Worm (Caenorhabditis elegans) whole organism, late embryonic: Measurements from ENCODE around the gene M01B2.13.
A peak's percentile ranks its signal among the peaks of the same experiment; 100 is the strongest.

Experiments used
- C08G9.2 ChIP-seq: sonication (generic microtip); optimal IDR thresholded peaks from 2 replicates; lab custom pipeline; 2016; ENCODE audit warnings: mild to moderate bottlenecking, missing genetic modification characterization, moderate library complexity, missing compliant biosample characterization
- C38D4.7 ChIP-seq: fragments of 200-800 bp; sonication (Bioruptor generic); optimal IDR thresholded peaks from 2 replicates; lab custom pipeline; 2018; ENCODE audit warnings: mild to moderate bottlenecking, missing genetic modification characterization, moderate library complexity, missing compliant biosample characterization
- F13H6.1 ChIP-seq: sonication (generic microtip); optimal IDR thresholded peaks from 2 replicates; lab custom pipeline; 2016; ENCODE audit warnings: missing genetic modification characterization, missing compliant biosample characterization
- Y22D7AL.16 ChIP-seq: sonication (generic microtip); optimal IDR thresholded peaks from 2 replicates; lab custom pipeline; 2016; ENCODE audit warnings: missing genetic modification characterization, missing compliant biosample characterization
- ahr-1 ChIP-seq: sonication (generic microtip); optimal IDR thresholded peaks from 2 replicates; lab custom pipeline; 2016; ENCODE audit warnings: missing genetic modification characterization, missing compliant biosample characterization
- ama-1 ChIP-seq: fragments of 150-350 bp; optimal IDR thresholded peaks from 2 replicates; lab custom pipeline; 2014
- ceh-45 ChIP-seq: fragments of 200-800 bp; sonication (Bioruptor generic); IDR thresholded peaks from 2 replicates; pipeline ENCODE4 v1.3.6; 2022; ENCODE audit warnings: missing genetic modification reagents, missing genetic modification characterization, missing compliant biosample characterization
- ceh-48 ChIP-seq: sonication (generic microtip); optimal IDR thresholded peaks from 2 replicates; lab custom pipeline; 2016; ENCODE audit warnings: missing genetic modification characterization, inconsistent platforms, missing compliant biosample characterization
- ceh-6 ChIP-seq: fragments of 200-800 bp; sonication (Bioruptor generic); optimal IDR thresholded peaks from 2 replicates; lab custom pipeline; 2018; ENCODE audit warnings: mild to moderate bottlenecking, missing genetic modification characterization, missing compliant biosample characterization
- ceh-9 ChIP-seq: sonication (generic microtip); optimal IDR thresholded peaks from 2 replicates; lab custom pipeline; 2016; ENCODE audit warnings: mild to moderate bottlenecking, missing genetic modification characterization, inconsistent platforms, missing compliant biosample characterization
- dmd-4 ChIP-seq: sonication (generic microtip); optimal IDR thresholded peaks from 2 replicates; lab custom pipeline; 2016; ENCODE audit warnings: borderline replicate concordance, missing genetic modification characterization, missing compliant biosample characterization
- dve-1 ChIP-seq: sonication (generic microtip); optimal IDR thresholded peaks from 2 replicates; lab custom pipeline; 2017; ENCODE audit warnings: antibody characterized with exemption, mild to moderate bottlenecking, missing genetic modification characterization, missing compliant biosample characterization
- elt-2 ChIP-seq: sonication (generic microtip); optimal IDR thresholded peaks from 2 replicates; lab custom pipeline; 2016; ENCODE audit warnings: missing genetic modification reagents, missing genetic modification characterization, missing compliant biosample characterization
- elt-4 ChIP-seq: sonication (generic microtip); optimal IDR thresholded peaks from 2 replicates; lab custom pipeline; 2016; ENCODE audit warnings: missing genetic modification characterization, missing compliant biosample characterization
- ets-4 ChIP-seq: sonication (generic microtip); optimal IDR thresholded peaks from 2 replicates; lab custom pipeline; 2016; ENCODE audit warnings: missing genetic modification characterization, missing compliant biosample characterization
- fkh-10 ChIP-seq: fragments of 150-350 bp; optimal IDR thresholded peaks from 2 replicates; lab custom pipeline; 2014; ENCODE audit warnings: missing biosample characterization, missing genetic modification reagents, missing genetic modification characterization
- fkh-6 ChIP-seq: sonication (generic microtip); optimal IDR thresholded peaks from 2 replicates; lab custom pipeline; 2016; ENCODE audit warnings: missing genetic modification characterization, missing compliant biosample characterization
- gmeb-2 ChIP-seq: sonication (generic microtip); optimal IDR thresholded peaks from 2 replicates; lab custom pipeline; 2016; ENCODE audit warnings: missing genetic modification characterization, inconsistent platforms, missing compliant biosample characterization
- hlh-13 ChIP-seq: fragments of 200-800 bp; sonication (Bioruptor generic); optimal IDR thresholded peaks from 2 replicates; lab custom pipeline; 2018; ENCODE audit warnings: mild to moderate bottlenecking, missing genetic modification characterization, missing compliant biosample characterization
- hlh-15 ChIP-seq: sonication (generic microtip); optimal IDR thresholded peaks from 2 replicates; lab custom pipeline; 2016; ENCODE audit warnings: missing genetic modification characterization, missing compliant biosample characterization
- hlh-6 ChIP-seq: sonication (generic microtip); optimal IDR thresholded peaks from 2 replicates; lab custom pipeline; 2016; ENCODE audit warnings: missing genotype, missing genetic modification characterization, missing compliant biosample characterization
- lim-6 ChIP-seq: sonication (generic microtip); optimal IDR thresholded peaks from 2 replicates; lab custom pipeline; 2016; ENCODE audit warnings: missing genetic modification characterization, missing compliant biosample characterization
- lin-11 ChIP-seq: fragments of 200-800 bp; sonication (Bioruptor generic); optimal IDR thresholded peaks from 2 replicates; lab custom pipeline; 2018; ENCODE audit warnings: mild to moderate bottlenecking, missing genetic modification characterization, missing compliant biosample characterization
- madf-2 ChIP-seq: sonication (generic microtip); optimal IDR thresholded peaks from 2 replicates; lab custom pipeline; 2017; ENCODE audit warnings: missing genetic modification characterization, missing compliant biosample characterization
- nhr-232 ChIP-seq: sonication (generic microtip); optimal IDR thresholded peaks from 2 replicates; lab custom pipeline; 2016; ENCODE audit warnings: missing genetic modification characterization, missing compliant biosample characterization
- npax-4 ChIP-seq: sonication (generic microtip); optimal IDR thresholded peaks from 2 replicates; lab custom pipeline; 2016; ENCODE audit warnings: missing genetic modification characterization, missing compliant biosample characterization
- pat-9 ChIP-seq: fragments of 200-800 bp; sonication (Bioruptor generic); optimal IDR thresholded peaks from 2 replicates; lab custom pipeline; 2018; ENCODE audit warnings: mild to moderate bottlenecking, missing genetic modification characterization, moderate library complexity, missing compliant biosample characterization
- pax-1 ChIP-seq: fragments of 150-350 bp; optimal IDR thresholded peaks from 2 replicates; lab custom pipeline; 2014; ENCODE audit warnings: missing biosample characterization, missing genetic modification characterization
- pha-4 ChIP-seq: fragments of 150-350 bp; optimal IDR thresholded peaks from 2 replicates; lab custom pipeline; 2018; ENCODE audit warnings: missing biosample characterization, missing genetic modification reagents, missing genetic modification characterization
- pros-1 ChIP-seq: fragments of 150-350 bp; optimal IDR thresholded peaks from 2 replicates; lab custom pipeline; 2014; ENCODE audit warnings: missing biosample characterization, missing genetic modification reagents, missing genetic modification characterization
- sdc-2 ChIP-seq: sonication (generic microtip); optimal IDR thresholded peaks from 2 replicates; lab custom pipeline; 2016; ENCODE audit warnings: missing genotype, missing genetic modification characterization, missing compliant biosample characterization
- sox-2 ChIP-seq: fragments of 200-800 bp; sonication (Bioruptor generic); IDR thresholded peaks from 2 replicates; pipeline ENCODE4 v1.3.6; 2022; ENCODE audit warnings: missing genetic modification reagents, missing genetic modification characterization, missing compliant biosample characterization
- sox-4 ChIP-seq: sonication (generic microtip); optimal IDR thresholded peaks from 2 replicates; lab custom pipeline; 2017; ENCODE audit warnings: mild to moderate bottlenecking, missing genetic modification characterization, inconsistent platforms, missing compliant biosample characterization
- syd-9 ChIP-seq: sonication (generic microtip); optimal IDR thresholded peaks from 2 replicates; lab custom pipeline; 2016; ENCODE audit warnings: mild to moderate bottlenecking, missing genetic modification characterization, moderate library complexity, missing compliant biosample characterization
- tbx-2 ChIP-seq: sonication (generic microtip); optimal IDR thresholded peaks from 2 replicates; lab custom pipeline; 2016; ENCODE audit warnings: missing genetic modification characterization, missing compliant biosample characterization
- ttx-3 ChIP-seq: sonication (generic microtip); optimal IDR thresholded peaks from 2 replicates; lab custom pipeline; 2016; ENCODE audit warnings: missing genetic modification reagents, missing genetic modification characterization, missing compliant biosample characterization
- unc-3 ChIP-seq, 2 experiments: fragments of 200-800 bp in 1 of 2; sonication (Bioruptor generic) in 1 of 2; sonication (generic microtip) in 1 of 2; conservative IDR thresholded peaks in 1 of 2; optimal IDR thresholded peaks in 1 of 2; 2 replicates each; pipeline versions ENCODE4 v1.3.6 to Lab custom; 2016 to 2022; ENCODE audit warnings: missing compliant biosample characterization in 2 of 2, missing genetic modification characterization in 2 of 2, missing genetic modification reagents in 1 of 2
- unc-55 ChIP-seq: sonication (generic microtip); optimal IDR thresholded peaks from 2 replicates; lab custom pipeline; 2017; ENCODE audit warnings: missing biosample characterization, missing genetic modification reagents, missing genetic modification characterization

The M01B2.13 gene

DNA sequence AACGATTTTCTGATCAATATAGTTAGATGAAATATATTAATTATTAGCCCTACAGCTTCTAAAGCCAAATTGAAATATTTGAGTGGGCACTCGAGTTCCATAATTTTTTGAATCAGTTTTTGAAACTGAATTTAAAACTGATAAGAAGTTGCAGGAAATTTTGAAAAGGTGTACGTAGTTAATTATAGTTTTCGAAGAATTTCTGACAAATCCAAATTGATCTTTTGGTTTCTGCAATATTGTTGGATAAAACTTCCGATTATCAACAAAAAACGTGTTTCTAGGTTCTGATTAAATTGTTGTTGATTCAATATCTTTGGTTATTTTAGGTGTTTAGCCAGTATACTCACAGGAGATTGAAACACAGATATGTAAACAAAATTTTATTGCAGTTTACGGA lies 41.0 kb upstream of the M01B2.13 start, which contains the start of gene T26H8.4:
Gene T26H8.4 (minus strand): TSS at position 101 of the 400 bp plus-strand sequence.
- TF ChIP-seq Y22D7AL.16 (tag; lab: Kevin White, UChicago) (no peak), sdc-2 (no peak), ceh-48 (tag; lab: Kevin White, UChicago) (no peak), pat-9 (tag; lab: Kevin White, UChicago) (no peak), lim-6 (no peak), elt-4 (tag; lab: Kevin White, UChicago) (no peak), unc-3 (GFP tag; conservative IDR thresholded peaks at IDR 0.05; lab: Robert Waterston, UW) (no peak), unc-3 (tag; optimal IDR thresholded peaks at IDR 0.05; lab: Kevin White, UChicago) (no peak), syd-9 (no peak), ceh-9 (tag; lab: Kevin White, UChicago) (no peak), hlh-13 (GFP tag; lab: Kevin White, UChicago) (no peak), ets-4 (no peak), ceh-6 (GFP tag; lab: Kevin White, UChicago) (no peak), hlh-15 (tag; lab: Kevin White, UChicago) (no peak), dve-1 (no peak), ama-1 (lab: Kevin White, UChicago) (no peak), ttx-3 (no peak)

DNA sequence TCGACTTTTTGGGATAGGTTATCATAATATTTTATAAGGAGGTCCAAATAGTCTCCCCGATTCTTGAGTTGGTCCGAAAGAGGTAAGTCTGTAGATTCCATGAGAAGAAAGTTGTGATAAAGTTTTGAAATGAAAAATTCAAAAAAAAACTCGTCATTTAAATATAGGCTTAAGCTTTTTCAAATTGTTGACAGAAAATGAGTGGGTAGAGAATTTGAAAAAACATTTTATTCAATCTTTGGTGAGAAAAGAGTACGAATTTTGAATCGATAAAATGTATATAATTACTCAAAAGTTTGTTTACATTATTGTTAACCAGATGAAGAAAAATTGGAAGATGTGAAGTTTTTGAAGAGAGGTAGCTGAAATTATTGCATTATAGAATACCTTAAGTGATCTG lies 39.8 kb upstream of the M01B2.13 start, which contains the start of gene T26H8.5:
Gene T26H8.5 (minus strand): TSS at position 101 of the 400 bp plus-strand sequence.
- no peak for TF ChIP-seq tbx-2 (tag; lab: Kevin White, UChicago)
- TF ChIP-seq F13H6.1 (tag; lab: Kevin White, UChicago): no peak

- TF ChIP-seq ceh-9 (tag; lab: Kevin White, UChicago) (no peak), ahr-1 (tag; lab: Kevin White, UChicago) (no peak), unc-55 (no peak), ceh-48 (tag; lab: Kevin White, UChicago) (no peak), unc-3 (GFP tag; conservative IDR thresholded peaks at IDR 0.05; lab: Robert Waterston, UW) (no peak), unc-3 (tag; optimal IDR thresholded peaks at IDR 0.05; lab: Kevin White, UChicago) (no peak), ttx-3 (no peak), Y22D7AL.16 (tag; lab: Kevin White, UChicago) (no peak), madf-2 (tag; lab: Kevin White, UChicago) (no peak), lin-11 (no peak), ama-1 (lab: Kevin White, UChicago) (no peak), sdc-2 (no peak), fkh-6 (tag; lab: Kevin White, UChicago) (no peak), pha-4 (tag; lab: Kevin White, UChicago) (no peak), dmd-4 (no peak), C38D4.7 (GFP tag; lab: Kevin White, UChicago) (no peak), pax-1 (tag; lab: Kevin White, UChicago) (no peak), C08G9.2 (tag; lab: Kevin White, UChicago) (no peak)
- TF ChIP-seq, all 69 proteins: peak for 0
Observed at ce11 chrV:15303625-15304024, 37.9 kb upstream of the M01B2.13 start, which contains the start of gene srx-48. srx-48 (minus strand) TSS chrV:15303725.

DNA sequence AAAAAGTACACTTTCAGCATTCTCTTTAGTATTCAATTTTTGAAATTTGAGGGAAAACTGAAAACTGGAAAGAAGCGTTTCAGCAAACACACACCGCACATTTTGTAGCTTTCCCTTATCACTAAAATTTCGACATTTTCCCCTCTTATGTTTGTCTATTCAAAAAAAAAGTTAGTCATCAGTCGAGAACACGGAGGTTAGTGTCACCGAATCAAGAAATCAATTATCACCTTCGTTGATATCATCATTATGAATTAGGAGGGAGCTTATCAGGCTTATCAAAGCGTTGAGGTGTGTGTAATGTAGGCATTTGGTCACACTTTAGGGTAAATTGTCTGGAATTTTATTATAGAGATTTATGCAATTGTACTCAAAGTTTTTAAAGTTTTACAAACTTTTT lies 32.9 kb upstream of the M01B2.13 start, which contains the start of gene cpr-3:
Gene cpr-3 (minus strand): TSS at position 104 of the 400 bp plus-strand sequence.
- TF ChIP-seq sdc-2 (no peak), hlh-6 (no peak), ceh-45 (GFP tag; lab: Robert Waterston, UW) (no peak), elt-2 (peak; percentile 66)

- TF ChIP-seq sox-2 (GFP tag; lab: Robert Waterston, UW) (no peak), sdc-2 (no peak), gmeb-2 (tag; lab: Kevin White, UChicago) (no peak), F13H6.1 (tag; lab: Kevin White, UChicago) (no peak), hlh-15 (tag; lab: Kevin White, UChicago) (no peak), nhr-232 (tag; lab: Kevin White, UChicago) (no peak), sox-4 (tag; lab: Kevin White, UChicago) (no peak), npax-4 (tag; lab: Kevin White, UChicago) (no peak), pros-1 (tag; lab: Kevin White, UChicago) (no peak), fkh-10 (GFP tag; lab: Kevin White, UChicago) (no peak)
- TF ChIP-seq, all 69 proteins: peak for 0
Observed at ce11 chrV:15293865-15294264, 28.2 kb upstream of the M01B2.13 start, which contains the start of gene str-96. str-96 (minus strand) TSS chrV:15293965.
